Fruit fly (Drosophila melanogaster) whole organism: Measurements from ENCODE around the gene Acat2.

Source experiments
- CG8478 ChIP-seq: fragments of >200 bp; optimal IDR thresholded peaks from 2 replicates; lab custom pipeline; 2018; ENCODE audit warnings: inconsistent platforms
- Dll ChIP-seq: fragments of >200 bp; optimal IDR thresholded peaks from 2 replicates; lab custom pipeline; 2017
- EcR ChIP-seq, 2 experiments: fragments of >200 bp; optimal IDR thresholded peaks; 2 replicates each; lab custom pipeline; 2017; ENCODE audit warnings: missing biosample characterization in 2 of 2, missing genetic modification characterization in 2 of 2, missing genetic modification reagents in 2 of 2
- pan ChIP-seq: fragments of >200 bp; optimal IDR thresholded peaks from 2 replicates; lab custom pipeline; 2017
- psq ChIP-seq: fragments of >200 bp; optimal IDR thresholded peaks from 2 replicates; lab custom pipeline; 2017

dm6 chr3L:1331542-1331941, 28.8 kb downstream of the Acat2 start, which contains the start of gene msd1:
- TF ChIP-seq CG8478, result no peak
- TF ChIP-seq pan (lab: Kevin White, UChicago), result no peak
- no peak for TF ChIP-seq psq (lab: Kevin White, UChicago)
- no peak for TF ChIP-seq Dll (lab: Kevin White, UChicago)
- no peak for TF ChIP-seq EcR (GFP tag; optimal IDR thresholded peaks at IDR 0.05; lab: Kevin White, UChicago)
